Fruit fly (Drosophila melanogaster) whole organism, embryonic: ENCODE measurements around the gene CG7896.

Experiments used
- CG10462 ChIP-seq: fragments of 200-800 bp; sonication (Bioruptor generic); optimal IDR thresholded peaks from 2 replicates; lab custom pipeline; 2016; ENCODE audit warnings: missing biosample characterization, missing genetic modification characterization
- CG10979 ChIP-seq: fragments of 200-800 bp; sonication (Bioruptor generic); optimal IDR thresholded peaks from 2 replicates; lab custom pipeline; 2018; ENCODE audit warnings: missing biosample characterization, mild to moderate bottlenecking, missing genetic modification characterization, moderate library complexity
- CG12155 ChIP-seq: fragments of 200-800 bp; sonication (Bioruptor generic); optimal IDR thresholded peaks from 3 replicates; lab custom pipeline; 2016; ENCODE audit warnings: missing biosample characterization, missing genetic modification characterization
- CG15011 ChIP-seq: fragments of 200-800 bp; sonication (Bioruptor generic); optimal IDR thresholded peaks from 3 replicates; lab custom pipeline; 2018; ENCODE audit warnings: missing biosample characterization, mild to moderate bottlenecking, missing genetic modification characterization
- CG15073 ChIP-seq: fragments of 200-800 bp; sonication (Bioruptor generic); optimal IDR thresholded peaks from 2 replicates; lab custom pipeline; 2016; ENCODE audit warnings: missing biosample characterization, missing genetic modification characterization
- CG15479 ChIP-seq: fragments of 200-800 bp; sonication (Bioruptor generic); optimal IDR thresholded peaks from 3 replicates; lab custom pipeline; 2019; ENCODE audit warnings: missing biosample characterization, mild to moderate bottlenecking, missing genetic modification characterization, moderate library complexity
- CG15514 ChIP-seq: fragments of 200-800 bp; sonication (Bioruptor generic); optimal IDR thresholded peaks from 3 replicates; lab custom pipeline; 2017; ENCODE audit warnings: missing biosample characterization, missing genetic modification characterization, mild to moderate bottlenecking, moderate library complexity, missing genetic modification reagents
- CG16779 ChIP-seq: fragments of 200-800 bp; sonication (Bioruptor generic); IDR thresholded peaks from 2 replicates; pipeline ENCODE4 v1.3.6; 2022; ENCODE audit warnings: missing biosample characterization, missing genetic modification characterization
- CG17802 ChIP-seq: fragments of 200-800 bp; sonication (Bioruptor generic); optimal IDR thresholded peaks from 2 replicates; lab custom pipeline; 2018; ENCODE audit warnings: missing biosample characterization, mild to moderate bottlenecking, missing genetic modification characterization, moderate library complexity
- CG17829 ChIP-seq: fragments of 200-800 bp; optimal IDR thresholded peaks from 2 replicates; lab custom pipeline; 2019; ENCODE audit warnings: missing biosample characterization, mild to moderate bottlenecking, missing genetic modification characterization, moderate library complexity
- CG18599 ChIP-seq: fragments of 200-800 bp; sonication (Bioruptor generic); optimal IDR thresholded peaks from 3 replicates; lab custom pipeline; 2017; ENCODE audit warnings: missing biosample characterization, missing genetic modification characterization, mild to moderate bottlenecking, moderate library complexity, missing genetic modification reagents
- CG32532 ChIP-seq: fragments of 200-800 bp; sonication (Bioruptor generic); IDR thresholded peaks from 2 replicates; pipeline ENCODE4 v1.3.6; 2022; ENCODE audit warnings: missing biosample characterization, missing genetic modification characterization
- CG32767 ChIP-seq: fragments of 200-800 bp; sonication (Bioruptor generic); IDR thresholded peaks from 2 replicates; pipeline ENCODE4 v1.3.6; 2022; ENCODE audit warnings: missing biosample characterization, missing genetic modification characterization
- CG4820 ChIP-seq: fragments of 200-800 bp; sonication (Bioruptor generic); optimal IDR thresholded peaks from 3 replicates; lab custom pipeline; 2016; ENCODE audit warnings: missing biosample characterization, missing genetic modification characterization
- CG6654 ChIP-seq: fragments of 200-800 bp; sonication (Bioruptor generic); optimal IDR thresholded peaks from 2 replicates; lab custom pipeline; 2017; ENCODE audit warnings: missing biosample characterization, mild to moderate bottlenecking, missing genetic modification characterization
- CG6765 ChIP-seq: fragments of 200-800 bp; sonication (Bioruptor generic); optimal IDR thresholded peaks from 3 replicates; lab custom pipeline; 2017; ENCODE audit warnings: missing biosample characterization, mild to moderate bottlenecking, missing genetic modification characterization
- CG7271 ChIP-seq: fragments of 200-800 bp; sonication (Bioruptor generic); optimal IDR thresholded peaks from 2 replicates; lab custom pipeline; 2018; ENCODE audit warnings: missing biosample characterization, mild to moderate bottlenecking, missing genetic modification characterization, moderate library complexity
- CG7963 ChIP-seq: fragments of 200-800 bp; sonication (Bioruptor generic); IDR thresholded peaks from 3 replicates; pipeline ENCODE4 v1.3.6; 2022; ENCODE audit warnings: missing biosample characterization, missing genetic modification characterization; ENCODE audit not compliant: partially characterized antibody
- CG8478 ChIP-seq: fragments of >200 bp; optimal IDR thresholded peaks from 2 replicates; lab custom pipeline; 2018
- CG8944 ChIP-seq: fragments of 200-800 bp; sonication (Bioruptor generic); optimal IDR thresholded peaks from 3 replicates; lab custom pipeline; 2016; ENCODE audit warnings: missing biosample characterization, missing genetic modification characterization
- CG9876 ChIP-seq: fragments of 200-800 bp; sonication (Bioruptor generic); optimal IDR thresholded peaks from 2 replicates; lab custom pipeline; 2016; ENCODE audit warnings: missing biosample characterization, missing genetic modification characterization
- Dad ChIP-seq: fragments of 200-800 bp; sonication (Bioruptor generic); optimal IDR thresholded peaks from 3 replicates; lab custom pipeline; 2016; ENCODE audit warnings: missing biosample characterization, missing genetic modification characterization
- Dip3 ChIP-seq: fragments of 200-800 bp; sonication (Bioruptor generic); optimal IDR thresholded peaks from 3 replicates; lab custom pipeline; 2016; ENCODE audit warnings: missing biosample characterization, missing genetic modification characterization
- E2f2 ChIP-seq: fragments of 200-800 bp; sonication (Bioruptor generic); IDR thresholded peaks from 2 replicates; pipeline ENCODE4 v1.3.6; 2022; ENCODE audit warnings: missing biosample characterization, missing genetic modification characterization
- HLH4C ChIP-seq: fragments of 200-800 bp; sonication (Bioruptor generic); IDR thresholded peaks from 3 replicates; pipeline ENCODE4 v1.3.6; 2022; ENCODE audit warnings: missing biosample characterization, missing genetic modification characterization; ENCODE audit not compliant: partially characterized antibody
- Max ChIP-seq: fragments of 200-800 bp; sonication (Bioruptor generic); optimal IDR thresholded peaks from 2 replicates; lab custom pipeline; 2016; ENCODE audit warnings: missing biosample characterization, mild to moderate bottlenecking, missing genetic modification characterization
- Meics ChIP-seq: fragments of 200-800 bp; sonication (Bioruptor generic); optimal IDR thresholded peaks from 2 replicates; lab custom pipeline; 2017; ENCODE audit warnings: missing biosample characterization, mild to moderate bottlenecking, missing genetic modification characterization
- Mrtf ChIP-seq: fragments of 200-800 bp; sonication (Bioruptor generic); IDR thresholded peaks from 3 replicates; pipeline ENCODE4 v1.3.6; 2022; ENCODE audit warnings: missing biosample characterization, missing genetic modification characterization
- NC2α ChIP-seq: fragments of 200-800 bp; sonication (Bioruptor generic); optimal IDR thresholded peaks from 2 replicates; lab custom pipeline; 2016; ENCODE audit warnings: missing biosample characterization, missing genetic modification characterization
- NC2β ChIP-seq: fragments of 200-800 bp; sonication (Bioruptor generic); optimal IDR thresholded peaks from 2 replicates; lab custom pipeline; 2016; ENCODE audit warnings: missing biosample characterization, missing genetic modification characterization
- Poxn ChIP-seq: fragments of 200-800 bp; sonication (Bioruptor generic); IDR thresholded peaks from 2 replicates; pipeline ENCODE4 v1.3.6; 2022; ENCODE audit warnings: missing biosample characterization, missing genetic modification characterization
- Sox100B ChIP-seq: fragments of 200-800 bp; sonication (Bioruptor generic); optimal IDR thresholded peaks from 3 replicates; lab custom pipeline; 2018; ENCODE audit warnings: missing biosample characterization, mild to moderate bottlenecking, missing genetic modification characterization
- da ChIP-seq: fragments of 200-800 bp; sonication (Bioruptor generic); optimal IDR thresholded peaks from 2 replicates; lab custom pipeline; 2016; ENCODE audit warnings: missing biosample characterization, missing genetic modification characterization
- fd3F ChIP-seq: fragments of 200-800 bp; sonication (Bioruptor generic); optimal IDR thresholded peaks from 2 replicates; lab custom pipeline; 2018; ENCODE audit warnings: missing biosample characterization, mild to moderate bottlenecking, missing genetic modification characterization, moderate library complexity
- fd96Cb ChIP-seq: fragments of 200-800 bp; sonication (Bioruptor generic); optimal IDR thresholded peaks from 2 replicates; lab custom pipeline; 2018; ENCODE audit warnings: missing biosample characterization, mild to moderate bottlenecking, missing genetic modification characterization, moderate library complexity
- gcm ChIP-seq: fragments of 200-800 bp; sonication (Bioruptor generic); optimal IDR thresholded peaks from 2 replicates; lab custom pipeline; 2019; ENCODE audit warnings: missing biosample characterization, mild to moderate bottlenecking, missing genetic modification characterization, moderate library complexity
- jumu ChIP-seq: fragments of 200-800 bp; sonication (Bioruptor generic); optimal IDR thresholded peaks from 3 replicates; lab custom pipeline; 2016; ENCODE audit warnings: missing biosample characterization, missing genetic modification characterization
- kah ChIP-seq: fragments of 200-800 bp; sonication (Bioruptor generic); optimal IDR thresholded peaks from 2 replicates; lab custom pipeline; 2018; ENCODE audit warnings: missing biosample characterization, mild to moderate bottlenecking, missing genetic modification characterization
- lola ChIP-seq, 3 experiments: fragments of >200 bp in 2 of 3; fragments of 200-800 bp in 1 of 3; sonication (Bioruptor generic) in 1 of 3; optimal IDR thresholded peaks; 2 replicates each; lab custom pipeline; 2017 to 2019; ENCODE audit warnings: missing biosample characterization in 3 of 3, missing genetic modification characterization in 3 of 3, mild to moderate bottlenecking in 1 of 3, moderate library complexity in 1 of 3
- nerfin-2 ChIP-seq: fragments of 200-800 bp; sonication (Bioruptor generic); IDR thresholded peaks from 2 replicates; pipeline ENCODE4 v1.3.6; 2022; ENCODE audit warnings: missing biosample characterization, missing genetic modification characterization; ENCODE audit not compliant: partially characterized antibody
- pan ChIP-seq, 4 experiments: fragments of >200 bp in 3 of 4; fragments of 200-800 bp in 1 of 4; sonication (Bioruptor generic) in 1 of 4; optimal IDR thresholded peaks in 3 of 4; IDR thresholded peaks in 1 of 4; 2 replicates each; pipeline versions ENCODE4 v1.3.6 to Lab custom; 2017 to 2022; ENCODE audit warnings: missing biosample characterization in 2 of 4, missing genetic modification characterization in 2 of 4, mixed read lengths in 1 of 4
- rib ChIP-seq: fragments of 200-800 bp; sonication (Bioruptor generic); IDR thresholded peaks from 2 replicates; pipeline ENCODE4 v1.3.6; 2022; ENCODE audit warnings: missing biosample characterization, missing genetic modification characterization
- sisA ChIP-seq: fragments of 200-800 bp; sonication (Bioruptor generic); IDR thresholded peaks from 2 replicates; pipeline ENCODE4 v1.3.6; 2022; ENCODE audit warnings: missing biosample characterization, missing genetic modification characterization
- stc ChIP-seq: fragments of 200-800 bp; sonication (Bioruptor generic); IDR thresholded peaks from 2 replicates; pipeline ENCODE4 v1.3.6; 2022; ENCODE audit warnings: missing biosample characterization, missing genetic modification characterization
- tna ChIP-seq: fragments of 200-800 bp; sonication (Bioruptor generic); IDR thresholded peaks from 2 replicates; pipeline ENCODE4 v1.3.6; 2022; ENCODE audit warnings: missing biosample characterization, missing genetic modification characterization; ENCODE audit not compliant: partially characterized antibody
- unc-4 ChIP-seq: fragments of 200-800 bp; sonication (Bioruptor generic); IDR thresholded peaks from 2 replicates; pipeline ENCODE4 v1.3.6; 2022; ENCODE audit warnings: missing biosample characterization, missing genetic modification characterization; ENCODE audit not compliant: partially characterized antibody
- yki ChIP-seq: fragments of >200 bp; optimal IDR thresholded peaks from 3 replicates; lab custom pipeline; 2018
- zen ChIP-seq: fragments of 200-800 bp; sonication (Bioruptor generic); optimal IDR thresholded peaks from 3 replicates; lab custom pipeline; 2018; ENCODE audit warnings: missing biosample characterization, mild to moderate bottlenecking, missing genetic modification characterization, moderate library complexity
- zf30C ChIP-seq: fragments of 200-800 bp; sonication (Bioruptor generic); optimal IDR thresholded peaks from 3 replicates; lab custom pipeline; 2018; ENCODE audit warnings: missing biosample characterization, mild to moderate bottlenecking, missing genetic modification characterization

Gene CG7896

dm6 chr3R:29997607-29998236, 14.5 kb downstream of the CG7896 start, which contains the start of the genes CG15525 and CG11504 (continued):
- TF ChIP-seq CG17802 (tag; lab: Kevin White, UChicago) (no peak), rib (no peak), pan (optimal IDR thresholded peaks at IDR 0.05; lab: Kevin White, UChicago) (no peak), pan (GFP tag; optimal IDR thresholded peaks at IDR 0.05 in 1 of 2, IDR thresholded peaks at IDR 0.05 in 1 of 2) (no peak), Dip3 (GFP tag; lab: Kevin White, UChicago) (peak; percentile 72), CG7271 (tag; lab: Kevin White, UChicago) (no peak), CG9876 (GFP tag; lab: Kevin White, UChicago) (no peak), CG15073 (GFP tag; lab: Kevin White, UChicago) (no peak), CG8478 (lab: Kevin White, UChicago) (no peak), Sox100B (GFP tag; lab: Kevin White, UChicago) (no peak), unc-4 (GFP tag; lab: Robert Waterston, UW) (peak; percentile 91), CG15514 (GFP tag; lab: Kevin White, UChicago) (peak; percentile 57), Max (GFP tag; lab: Kevin White, UChicago) (peak; percentile 49), fd3F (GFP tag; lab: Kevin White, UChicago) (peak; percentile 10), Dad (GFP tag; lab: Kevin White, UChicago) (peak; percentile 5), CG12155 (GFP tag; lab: Kevin White, UChicago) (peak; percentile 55), CG6765 (GFP tag; lab: Kevin White, UChicago) (no peak), da (GFP tag; lab: Kevin White, UChicago) (no peak), CG6654 (no peak), tna (peak; percentile 62; the same call in 1 of the 2 replicates), CG15479 (peak; percentile 79), Poxn (GFP tag; lab: Robert Waterston, UW) (no peak), CG7963 (GFP tag; lab: Robert Waterston, UW) (peak; percentile 54; the same call in 2 of the 3 replicates), NC2β (peak; percentile 3), nerfin-2 (GFP tag; lab: Robert Waterston, UW) (peak; percentile 86), CG16779 (no peak), CG32532 (peak; percentile 54; the same call in 1 of the 2 replicates), yki (lab: Kevin White, UChicago) (no peak), jumu (GFP tag; lab: Kevin White, UChicago) (peak; percentile 18), CG4820 (GFP tag; lab: Kevin White, UChicago) (peak; percentile 37), lola (GFP tag; optimal IDR thresholded peaks at IDR 0.05; lab: Kevin White, UChicago) (peak in 1 of 3 experiments; percentile 18), HLH4C (peak; percentile 91), kah (GFP tag; lab: Kevin White, UChicago) (no peak), CG18599 (GFP tag; lab: Kevin White, UChicago) (no peak), CG8944 (GFP tag; lab: Kevin White, UChicago) (peak; percentile 8), Mrtf (GFP tag; lab: Robert Waterston, UW) (no peak), CG10979 (tag; lab: Kevin White, UChicago) (peak; percentile 22), Meics (peak; percentile 100), CG17829 (tag; lab: Kevin White, UChicago) (peak; percentile 43), stc (GFP tag; lab: Robert Waterston, UW) (no peak; the same call in 1 of the 2 replicates), fd96Cb (peak; percentile 33), zf30C (GFP tag; lab: Kevin White, UChicago) (no peak), NC2α (GFP tag; lab: Kevin White, UChicago) (no peak), gcm (GFP tag; lab: Kevin White, UChicago) (peak; percentile 26), E2f2 (peak; percentile 50), zen (tag; lab: Kevin White, UChicago) (peak; percentile 32), CG10462 (GFP tag; lab: Kevin White, UChicago) (no peak), CG15011 (GFP tag; lab: Kevin White, UChicago) (no peak), sisA (GFP tag; lab: Robert Waterston, UW) (peak; percentile 80), CG32767 (GFP tag; lab: Robert Waterston, UW) (peak; percentile 92)
